Worm (Caenorhabditis elegans): ENCODE measurements around the gene F10D7.11.

DNA sequence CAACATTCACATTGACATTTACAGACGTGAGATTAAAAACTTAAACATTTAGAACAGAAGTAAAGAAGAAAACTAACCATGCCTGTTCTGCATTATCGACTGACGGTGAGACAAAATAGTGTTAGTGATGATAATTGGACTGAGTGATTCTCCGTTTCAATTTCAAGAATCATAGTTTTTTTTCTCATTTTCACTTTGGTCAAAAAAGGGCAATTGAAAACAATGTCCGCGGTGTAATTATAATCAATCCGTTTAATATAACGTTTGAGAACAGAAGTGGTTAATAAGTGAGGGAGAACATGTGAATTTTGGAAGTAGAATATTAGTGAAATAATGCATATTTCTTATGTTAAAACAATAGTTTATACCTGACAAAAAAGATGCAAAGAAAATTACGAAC is 17.0 kb downstream of the F10D7.11 start, which contains the start of gene F10D7.10:
- TF ChIP-seq nhr-21 (tag; optimal IDR thresholded peaks at IDR 0.05) (no peak), sma-9 (GFP tag; optimal IDR thresholded peaks at IDR 0.05) (no peak), sma-9 (tag; optimal IDR thresholded peaks at IDR 0.05) (no peak), lin-39 (tag; optimal IDR thresholded peaks at IDR 0.05) (no peak), unc-62 (GFP tag; optimal IDR thresholded peaks at IDR 0.05) (no peak), ztf-4 (tag; optimal IDR thresholded peaks at IDR 0.05) (no peak), R02D3.7 (tag; optimal IDR thresholded peaks at IDR 0.05) (no peak), skn-1 (tag; optimal IDR thresholded peaks at IDR 0.05) (no peak), C34F6.9 (tag; optimal IDR thresholded peaks at IDR 0.05) (no peak), F13H6.1 (tag; optimal IDR thresholded peaks at IDR 0.05) (no peak), ama-1 (optimal IDR thresholded peaks at IDR 0.05) (no peak), fos-1 (tag; optimal IDR thresholded peaks at IDR 0.05) (no peak)
